Worm (Caenorhabditis elegans): Measurements from ENCODE around the gene F38E9.1.

The F38E9.1 gene

ce11 chrX:16484043-16484442 is 13.2 kb downstream of the F38E9.1 start:
- TF ChIP-seq C38D4.7 (GFP tag; optimal IDR thresholded peaks at IDR 0.05) (no peak), sox-2 (GFP tag; IDR thresholded peaks at IDR 0.05) (no peak), ceh-24 (tag; optimal IDR thresholded peaks at IDR 0.05) (no peak), tbx-7 (tag; optimal IDR thresholded peaks at IDR 0.05) (no peak)

- TF ChIP-seq ceh-14 (tag; optimal IDR thresholded peaks at IDR 0.05) (peak; percentile 54), unc-42 (tag; optimal IDR thresholded peaks at IDR 0.05) (peak; percentile 22), elt-4 (tag; optimal IDR thresholded peaks at IDR 0.05) (no peak)
Measured at ce11 chrX:16484681-16485080, 13.8 kb downstream of the F38E9.1 start.

ce11 chrX:16485322-16485721 is 14.5 kb downstream of the F38E9.1 start:
- TF ChIP-seq ahr-1 (tag; optimal IDR thresholded peaks at IDR 0.05) (no peak), unc-42 (tag; optimal IDR thresholded peaks at IDR 0.05) (peak; percentile 33)

- peak; percentile 77 for TF ChIP-seq unc-42 (tag; optimal IDR thresholded peaks at IDR 0.05)
- no peak for TF ChIP-seq pqm-1 (tag; optimal IDR thresholded peaks at IDR 0.05)
- no peak for TF ChIP-seq eyg-1 (tag; optimal IDR thresholded peaks at IDR 0.05)
- TF ChIP-seq nfya-1 (tag; optimal IDR thresholded peaks at IDR 0.05) = no peak
- no peak for TF ChIP-seq unc-86 (tag; optimal IDR thresholded peaks at IDR 0.05)
- TF ChIP-seq hlh-13 (GFP tag; optimal IDR thresholded peaks at IDR 0.05) = no peak
- no peak for TF ChIP-seq ceh-9 (tag; optimal IDR thresholded peaks at IDR 0.05)
Measured at ce11 chrX:16487068-16487658, 16.3 kb downstream of the F38E9.1 start, which contains the start of gene cah-3. TSS of gene cah-3 (plus strand) at chrX:16487481.

ce11 chrX:16490753-16491152 is 19.9 kb downstream of the F38E9.1 start:
- TF ChIP-seq ceh-31 (tag; optimal IDR thresholded peaks at IDR 0.05) = no peak
- TF ChIP-seq ref-2 (tag; optimal IDR thresholded peaks at IDR 0.05) = no peak
- no peak for TF ChIP-seq sox-4 (tag; optimal IDR thresholded peaks at IDR 0.05)
- no peak for TF ChIP-seq ceh-18 (tag; optimal IDR thresholded peaks at IDR 0.05)
- TF ChIP-seq K09A11.1 (tag; optimal IDR thresholded peaks at IDR 0.05; ENCODE audit: insufficient read depth) = no peak
- TF ChIP-seq ceh-6 (GFP tag; optimal IDR thresholded peaks at IDR 0.05) = no peak
- TF ChIP-seq eyg-1 (tag; optimal IDR thresholded peaks at IDR 0.05) = no peak
- TF ChIP-seq unc-42 (tag; optimal IDR thresholded peaks at IDR 0.05) = no peak
- TF ChIP-seq ceh-2 (tag; optimal IDR thresholded peaks at IDR 0.05) = no peak
- TF ChIP-seq ceh-24 (tag; optimal IDR thresholded peaks at IDR 0.05) = no peak
- TF ChIP-seq tbx-7 (tag; optimal IDR thresholded peaks at IDR 0.05) = no peak
- TF ChIP-seq F13H6.1 (tag; optimal IDR thresholded peaks at IDR 0.05) = no peak
- TF ChIP-seq gmeb-2 (tag; optimal IDR thresholded peaks at IDR 0.05) = no peak
- no peak for TF ChIP-seq hlh-8 (tag; optimal IDR thresholded peaks at IDR 0.05)
- TF ChIP-seq dve-1 (tag; optimal IDR thresholded peaks at IDR 0.05) = no peak
- no peak for TF ChIP-seq sdc-2 (tag; optimal IDR thresholded peaks at IDR 0.05)
- no peak for TF ChIP-seq pax-1 (tag; optimal IDR thresholded peaks at IDR 0.05)
- TF ChIP-seq ceh-19 (GFP tag; optimal IDR thresholded peaks at IDR 0.05) = no peak
- no peak for TF ChIP-seq Y22D7AL.16 (tag; optimal IDR thresholded peaks at IDR 0.05)

ce11 chrX:16494630-16495029 is 23.8 kb downstream of the F38E9.1 start, which contains the start of gene K05G3.2:
TSS of gene K05G3.2 (plus strand) at chrX:16494930.
- TF ChIP-seq ttx-3 (tag; optimal IDR thresholded peaks at IDR 0.05) = no peak
- no peak for TF ChIP-seq nhr-232 (tag; optimal IDR thresholded peaks at IDR 0.05)
- no peak for TF ChIP-seq madf-2 (tag; optimal IDR thresholded peaks at IDR 0.05)
- TF ChIP-seq ceh-30 (tag; optimal IDR thresholded peaks at IDR 0.05) = no peak
- no peak for TF ChIP-seq dve-1 (tag; optimal IDR thresholded peaks at IDR 0.05)
- no peak for TF ChIP-seq hlh-6 (tag; optimal IDR thresholded peaks at IDR 0.05)
- no peak for TF ChIP-seq ceh-48 (tag; optimal IDR thresholded peaks at IDR 0.05)
- no peak for TF ChIP-seq pat-9 (tag; optimal IDR thresholded peaks at IDR 0.05)
- TF ChIP-seq fkh-10 (GFP tag; optimal IDR thresholded peaks at IDR 0.05) = no peak
- no peak for TF ChIP-seq C38D4.7 (GFP tag; optimal IDR thresholded peaks at IDR 0.05)
- no peak for TF ChIP-seq ceh-9 (tag; optimal IDR thresholded peaks at IDR 0.05)
- no peak for TF ChIP-seq nfya-1 (tag; optimal IDR thresholded peaks at IDR 0.05)
